Fruit fly (Drosophila melanogaster): ENCODE measurements around the gene IFT57.

DNA sequence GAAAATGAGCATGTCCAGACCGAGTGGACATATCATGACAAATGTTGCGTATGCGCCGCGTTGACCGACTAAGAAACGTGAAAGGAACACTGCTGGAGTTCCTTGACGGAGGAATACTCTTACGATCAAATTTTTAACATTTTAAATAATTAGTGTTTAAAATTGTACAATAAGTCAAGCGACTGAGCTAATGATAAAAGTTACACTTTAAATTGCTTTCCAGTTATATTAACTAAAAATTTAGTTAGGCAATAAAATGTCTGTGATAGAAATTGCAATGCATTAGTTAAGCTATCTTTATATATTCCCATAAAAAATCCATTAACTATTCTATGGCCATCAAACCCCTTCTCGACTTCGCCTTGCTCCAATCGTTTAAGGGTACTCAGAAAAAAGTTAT, 45.8 kb upstream of the IFT57 start:
- TF ChIP-seq CG4820 (GFP tag; optimal IDR thresholded peaks at IDR 0.05) = no peak
- TF ChIP-seq Camta (GFP tag; optimal IDR thresholded peaks at IDR 0.05) = no peak
- TF ChIP-seq C15 (GFP tag; IDR thresholded peaks at IDR 0.05) = no peak
- no peak for TF ChIP-seq Xrp1 (GFP tag; IDR thresholded peaks at IDR 0.05)
- TF ChIP-seq ap (GFP tag; IDR thresholded peaks at IDR 0.05) = no peak
- TF ChIP-seq Dip2 (GFP tag; IDR thresholded peaks at IDR 0.05) = no peak
- no peak for TF ChIP-seq Deaf1 (tag; optimal IDR thresholded peaks at IDR 0.05)
- TF ChIP-seq CG11398 (GFP tag; optimal IDR thresholded peaks at IDR 0.05) = no peak
- no peak for TF ChIP-seq phol (tag; optimal IDR thresholded peaks at IDR 0.05)
- no peak for TF ChIP-seq tio (GFP tag; optimal IDR thresholded peaks at IDR 0.05)
- TF ChIP-seq gro (GFP tag; optimal IDR thresholded peaks at IDR 0.05) = no peak
- TF ChIP-seq Elba2 (GFP tag; optimal IDR thresholded peaks at IDR 0.05) = no peak
- TF ChIP-seq h (optimal IDR thresholded peaks at IDR 0.05) = no peak
- no peak for TF ChIP-seq sr (GFP tag; IDR thresholded peaks at IDR 0.05)
